Fruit fly (Drosophila melanogaster) whole organism, embryonic: ENCODE data around the gene CG46396.

Experiments
- Antp ChIP-seq: fragments of 200-800 bp; sonication (Bioruptor generic); optimal IDR thresholded peaks from 3 replicates; lab custom pipeline; 2016; ENCODE audit warnings: missing biosample characterization, missing genetic modification characterization
- CG12071 ChIP-seq: fragments of 200-800 bp; sonication (Bioruptor generic); optimal IDR thresholded peaks from 3 replicates; lab custom pipeline; 2018; ENCODE audit warnings: missing biosample characterization, mild to moderate bottlenecking, missing genetic modification characterization
- CG14860 ChIP-seq: fragments of 200-800 bp; sonication (Bioruptor generic); IDR thresholded peaks from 3 replicates; pipeline ENCODE4 v1.3.6; 2022; ENCODE audit warnings: missing biosample characterization, missing genetic modification characterization; ENCODE audit not compliant: partially characterized antibody
- CG14965 ChIP-seq: fragments of 200-800 bp; sonication (Bioruptor generic); optimal IDR thresholded peaks from 2 replicates; lab custom pipeline; 2016; ENCODE audit warnings: missing biosample characterization, missing genetic modification characterization, borderline replicate concordance
- CG1603 ChIP-seq: fragments of 200-800 bp; sonication (Bioruptor generic); optimal IDR thresholded peaks from 2 replicates; lab custom pipeline; 2019; ENCODE audit warnings: missing biosample characterization, mild to moderate bottlenecking, missing genetic modification characterization, moderate library complexity
- CG16815 ChIP-seq: fragments of 200-800 bp; sonication (Bioruptor generic); optimal IDR thresholded peaks from 3 replicates; lab custom pipeline; 2017; ENCODE audit warnings: missing biosample characterization, mild to moderate bottlenecking, missing genetic modification characterization
- CG18619 ChIP-seq: fragments of 200-800 bp; sonication (Bioruptor generic); optimal IDR thresholded peaks from 3 replicates; lab custom pipeline; 2017; ENCODE audit warnings: missing biosample characterization, mild to moderate bottlenecking, missing genetic modification characterization
- CG2116 ChIP-seq: fragments of 200-800 bp; sonication (Bioruptor generic); optimal IDR thresholded peaks from 3 replicates; lab custom pipeline; 2018; ENCODE audit warnings: missing biosample characterization, mild to moderate bottlenecking, missing genetic modification characterization
- CG31365 ChIP-seq: fragments of 200-800 bp; sonication (Bioruptor generic); optimal IDR thresholded peaks from 2 replicates; lab custom pipeline; 2018; ENCODE audit warnings: missing biosample characterization, mild to moderate bottlenecking, missing genetic modification characterization
- CG32767 ChIP-seq: fragments of 200-800 bp; sonication (Bioruptor generic); IDR thresholded peaks from 2 replicates; pipeline ENCODE4 v1.3.6; 2022; ENCODE audit warnings: missing biosample characterization, missing genetic modification characterization
- CG32772 ChIP-seq: fragments of 200-800 bp; sonication (Bioruptor generic); IDR thresholded peaks from 2 replicates; pipeline ENCODE4 v1.3.6; 2022; ENCODE audit warnings: missing biosample characterization, missing genetic modification characterization
- CG4730 ChIP-seq: fragments of 200-800 bp; sonication (Bioruptor generic); IDR thresholded peaks from 2 replicates; pipeline ENCODE4 v1.3.6; 2022; ENCODE audit warnings: missing biosample characterization, missing genetic modification characterization
- CG6791 ChIP-seq: fragments of 200-800 bp; sonication (Bioruptor generic); IDR thresholded peaks from 3 replicates; pipeline ENCODE4 v1.3.6; 2022; ENCODE audit warnings: missing biosample characterization, missing genetic modification characterization; ENCODE audit not compliant: partially characterized antibody
- CG7357 ChIP-seq: fragments of 200-800 bp; sonication (Bioruptor generic); IDR thresholded peaks from 3 replicates; pipeline ENCODE4 v1.3.6; 2022; ENCODE audit warnings: missing biosample characterization, missing genetic modification characterization
- CG7928 ChIP-seq: fragments of 200-800 bp; sonication (Bioruptor generic); optimal IDR thresholded peaks from 2 replicates; lab custom pipeline; 2017; ENCODE audit warnings: missing biosample characterization, mild to moderate bottlenecking, missing genetic modification characterization
- CG9797 ChIP-seq: fragments of 200-800 bp; sonication (Bioruptor generic); optimal IDR thresholded peaks from 3 replicates; lab custom pipeline; 2018; ENCODE audit warnings: missing biosample characterization, mild to moderate bottlenecking, missing genetic modification characterization
- CG9932 ChIP-seq: fragments of 200-800 bp; sonication (Bioruptor generic); IDR thresholded peaks from 2 replicates; pipeline ENCODE4 v1.3.6; 2022; ENCODE audit warnings: missing biosample characterization, missing genetic modification characterization
- CrebB ChIP-seq: fragments of 200-800 bp; sonication (Bioruptor generic); optimal IDR thresholded peaks from 3 replicates; lab custom pipeline; 2018; ENCODE audit warnings: missing biosample characterization, mild to moderate bottlenecking, missing genetic modification characterization
- Doc3 ChIP-seq: fragments of 200-800 bp; sonication (Bioruptor generic); IDR thresholded peaks from 3 replicates; pipeline ENCODE4 v1.3.6; 2022; ENCODE audit warnings: missing biosample characterization, missing genetic modification characterization; ENCODE audit not compliant: partially characterized antibody
- Fer2 ChIP-seq: fragments of 200-800 bp; sonication (Bioruptor generic); optimal IDR thresholded peaks from 2 replicates; lab custom pipeline; 2018; ENCODE audit warnings: missing biosample characterization, mild to moderate bottlenecking, missing genetic modification characterization, moderate library complexity
- H2.0 ChIP-seq: fragments of 200-800 bp; sonication (Bioruptor generic); IDR thresholded peaks from 2 replicates; pipeline ENCODE4 v1.3.6; 2022; ENCODE audit warnings: missing biosample characterization, missing genetic modification characterization
- HHEX ChIP-seq: fragments of 200-800 bp; sonication (Bioruptor generic); optimal IDR thresholded peaks from 3 replicates; lab custom pipeline; 2017; ENCODE audit warnings: missing biosample characterization, mild to moderate bottlenecking, missing genetic modification characterization, missing genetic modification reagents
- Hr3 ChIP-seq: fragments of 200-800 bp; sonication (Bioruptor generic); optimal IDR thresholded peaks from 3 replicates; lab custom pipeline; 2016; ENCODE audit warnings: missing biosample characterization, missing genetic modification characterization
- Nf-YA ChIP-seq: fragments of 200-800 bp; sonication (Bioruptor generic); IDR thresholded peaks from 2 replicates; pipeline ENCODE4 v1.3.6; 2022; ENCODE audit warnings: missing biosample characterization, missing genetic modification characterization
- Ptx1 ChIP-seq: fragments of 200-800 bp; sonication (Bioruptor generic); IDR thresholded peaks from 2 replicates; pipeline ENCODE4 v1.3.6; 2022; ENCODE audit warnings: missing biosample characterization, missing genetic modification characterization
- Rx ChIP-seq: fragments of 200-800 bp; sonication (Bioruptor generic); IDR thresholded peaks from 2 replicates; pipeline ENCODE4 v1.3.6; 2022; ENCODE audit warnings: missing biosample characterization, missing genetic modification characterization
- Scr ChIP-seq: fragments of 200-800 bp; sonication (Bioruptor generic); IDR thresholded peaks from 2 replicates; pipeline ENCODE4 v1.3.6; 2022; ENCODE audit warnings: missing biosample characterization, missing genetic modification characterization; ENCODE audit not compliant: partially characterized antibody
- Sox102F ChIP-seq: fragments of 200-800 bp; sonication (Bioruptor generic); optimal IDR thresholded peaks from 2 replicates; lab custom pipeline; 2018; ENCODE audit warnings: missing biosample characterization, mild to moderate bottlenecking, missing genetic modification characterization, moderate library complexity
- Stat92E ChIP-seq, 3 experiments: fragments of >200 bp in 2 of 3; fragments of 200-800 bp in 1 of 3; sonication (Bioruptor generic) in 1 of 3; optimal IDR thresholded peaks; 2 replicates each; lab custom pipeline; 2017 to 2019; ENCODE audit warnings: missing biosample characterization in 3 of 3, missing genetic modification characterization in 3 of 3, mild to moderate bottlenecking in 1 of 3, moderate library complexity in 1 of 3
- amos ChIP-seq: fragments of 200-800 bp; sonication (Bioruptor generic); IDR thresholded peaks from 2 replicates; pipeline ENCODE4 v1.3.6; 2022; ENCODE audit warnings: missing biosample characterization, missing genetic modification characterization; ENCODE audit not compliant: partially characterized antibody
- aop ChIP-seq: fragments of 200-800 bp; sonication (Bioruptor generic); IDR thresholded peaks from 2 replicates; pipeline ENCODE4 v1.3.6; 2022; ENCODE audit warnings: missing biosample characterization, missing genetic modification characterization
- ara ChIP-seq: fragments of 200-800 bp; sonication (Bioruptor generic); IDR thresholded peaks from 2 replicates; pipeline ENCODE4 v1.3.6; 2022; ENCODE audit warnings: missing biosample characterization, missing genetic modification characterization
- bab2 ChIP-seq: fragments of 200-800 bp; sonication (Bioruptor generic); optimal IDR thresholded peaks from 2 replicates; lab custom pipeline; 2016; ENCODE audit warnings: missing biosample characterization, missing genetic modification characterization
- caup ChIP-seq: fragments of 200-800 bp; sonication (Bioruptor generic); optimal IDR thresholded peaks from 3 replicates; lab custom pipeline; 2017; ENCODE audit warnings: missing biosample characterization, mild to moderate bottlenecking, missing genetic modification characterization, moderate library complexity; ENCODE audit not compliant: severe bottlenecking
- crp ChIP-seq, 2 experiments: fragments of 200-800 bp; sonication (Bioruptor generic); optimal IDR thresholded peaks; 2 replicates in 1 of 2; 3 replicates in 1 of 2; lab custom pipeline; 2017; ENCODE audit warnings: missing biosample characterization in 2 of 2, missing genetic modification characterization in 2 of 2, mild to moderate bottlenecking in 1 of 2, moderate library complexity in 1 of 2
- grau ChIP-seq: fragments of 200-800 bp; optimal IDR thresholded peaks from 3 replicates; lab custom pipeline; 2019; ENCODE audit warnings: missing biosample characterization, mild to moderate bottlenecking, missing genetic modification characterization, moderate library complexity
- h ChIP-seq: fragments of >200 bp; optimal IDR thresholded peaks from 2 replicates; lab custom pipeline; 2017
- ind ChIP-seq: fragments of 200-800 bp; sonication (Bioruptor generic); optimal IDR thresholded peaks from 3 replicates; lab custom pipeline; 2016; ENCODE audit warnings: missing biosample characterization, missing genetic modification characterization
- ken ChIP-seq: fragments of 200-800 bp; sonication (Bioruptor generic); IDR thresholded peaks from 3 replicates; pipeline ENCODE4 v1.3.6; 2022; ENCODE audit warnings: missing biosample characterization, missing genetic modification characterization
- oc ChIP-seq: fragments of 200-800 bp; sonication (Bioruptor generic); optimal IDR thresholded peaks from 2 replicates; lab custom pipeline; 2018; ENCODE audit warnings: missing biosample characterization, mild to moderate bottlenecking, missing genetic modification characterization, moderate library complexity
- pb ChIP-seq: fragments of 200-800 bp; sonication (Bioruptor generic); optimal IDR thresholded peaks from 3 replicates; lab custom pipeline; 2016; ENCODE audit warnings: missing biosample characterization, missing genetic modification characterization
- row ChIP-seq: fragments of 200-800 bp; sonication (Bioruptor generic); IDR thresholded peaks from 3 replicates; pipeline ENCODE4 v1.3.6; 2022; ENCODE audit warnings: missing biosample characterization, missing genetic modification characterization
- sens ChIP-seq: fragments of 200-800 bp; sonication (Bioruptor generic); peaks from one replicate; lab custom pipeline; 2016; ENCODE audit warnings: missing biosample characterization, missing genetic modification characterization
- slbo ChIP-seq: fragments of 200-800 bp; sonication (Bioruptor generic); IDR thresholded peaks from 2 replicates; pipeline ENCODE4 v1.3.6; 2022; ENCODE audit warnings: missing biosample characterization, missing genetic modification characterization
- ssp ChIP-seq: fragments of 200-800 bp; sonication (Bioruptor generic); IDR thresholded peaks from 2 replicates; pipeline ENCODE4 v1.3.6; 2022; ENCODE audit warnings: missing biosample characterization, missing genetic modification characterization
- tap ChIP-seq: fragments of 200-800 bp; optimal IDR thresholded peaks from 3 replicates; lab custom pipeline; 2019; ENCODE audit warnings: missing biosample characterization, mild to moderate bottlenecking, missing genetic modification characterization, moderate library complexity
- tll ChIP-seq, 2 experiments: fragments of 200-800 bp in 1 of 2; fragments of >200 bp in 1 of 2; sonication (Bioruptor generic) in 1 of 2; optimal IDR thresholded peaks; 2 replicates each; lab custom pipeline; 2017 to 2019; ENCODE audit warnings: missing biosample characterization in 2 of 2, missing genetic modification characterization in 2 of 2, mild to moderate bottlenecking in 1 of 2, moderate library complexity in 1 of 2
- unpg ChIP-seq: fragments of 200-800 bp; sonication (Bioruptor generic); optimal IDR thresholded peaks from 3 replicates; lab custom pipeline; 2018; ENCODE audit warnings: missing biosample characterization, mild to moderate bottlenecking, missing genetic modification characterization, moderate library complexity
- zf30C ChIP-seq: fragments of 200-800 bp; sonication (Bioruptor generic); optimal IDR thresholded peaks from 3 replicates; lab custom pipeline; 2018; ENCODE audit warnings: missing biosample characterization, mild to moderate bottlenecking, missing genetic modification characterization

The CG46396 gene

DNA sequence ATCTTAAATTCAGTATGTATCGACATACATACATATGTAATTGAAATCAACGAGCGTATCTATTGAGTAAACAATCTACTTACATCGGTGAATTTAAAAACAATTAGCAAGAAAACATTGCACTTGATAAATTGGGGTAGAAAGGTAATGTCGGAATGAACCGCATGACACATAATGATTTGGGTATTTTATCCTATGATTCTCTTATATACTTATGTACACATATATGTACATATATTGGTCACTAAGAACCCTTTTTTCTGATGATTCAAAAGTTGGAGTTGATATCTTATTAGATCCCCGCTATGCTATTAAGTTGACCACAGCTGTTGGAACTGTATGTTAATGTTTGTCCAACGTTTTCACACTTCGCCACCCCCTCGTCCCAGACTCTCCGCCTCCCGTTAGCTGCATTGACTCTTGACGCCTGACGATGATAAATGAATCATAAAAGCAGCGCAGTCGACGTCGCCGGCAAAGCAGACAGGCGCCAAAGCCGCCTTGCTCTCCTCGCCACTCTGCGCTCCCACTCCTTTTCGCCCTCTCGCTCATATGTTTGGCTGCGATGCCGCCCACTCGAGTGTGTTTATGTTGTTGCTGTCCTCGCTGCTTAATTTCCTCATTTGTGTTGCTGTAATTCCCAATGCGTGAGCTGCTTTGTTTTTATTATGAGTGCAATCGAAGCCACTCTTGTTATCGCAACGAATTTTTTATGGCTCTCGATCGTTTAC lies 49.2 kb downstream of the CG46396 start (continued):
- TF ChIP-seq unpg = peak; percentile 9
- TF ChIP-seq CG31365 = no peak
- no peak for TF ChIP-seq CG14965 (GFP tag; lab: Kevin White, UChicago)
- TF ChIP-seq Ptx1 (GFP tag; lab: Robert Waterston, UW) = 0 out of 2 replicates have a peak, but pooled peaks have one; percentile 12
- no peak for TF ChIP-seq CG7928
- no peak for TF ChIP-seq ssp (GFP tag; lab: Robert Waterston, UW)
- TF ChIP-seq caup = no peak
- TF ChIP-seq tap (tag; lab: Kevin White, UChicago) = no peak
- no peak for TF ChIP-seq Doc3 (GFP tag; lab: Robert Waterston, UW)
- no peak for TF ChIP-seq CG9932 (GFP tag; lab: Robert Waterston, UW)
- TF ChIP-seq grau (tag; lab: Kevin White, UChicago) = peak; percentile 46
- peak; percentile 82 for TF ChIP-seq sens
- TF ChIP-seq CG6791 (GFP tag; lab: Robert Waterston, UW) = no peak
- no peak for TF ChIP-seq CrebB (tag; lab: Kevin White, UChicago)
- peak; percentile 8 for TF ChIP-seq CG12071 (GFP tag; lab: Kevin White, UChicago)
- TF ChIP-seq Scr (GFP tag; lab: Robert Waterston, UW) = no peak
- no peak for TF ChIP-seq Antp (GFP tag; lab: Kevin White, UChicago)
- TF ChIP-seq CG1603 = peak; percentile 33
- TF ChIP-seq crp (GFP tag; optimal IDR thresholded peaks at IDR 0.05; lab: Kevin White, UChicago) = no peak
- peak; percentile 41 for TF ChIP-seq CG18619 (GFP tag; lab: Kevin White, UChicago)
- TF ChIP-seq Stat92E (GFP tag; optimal IDR thresholded peaks at IDR 0.05; lab: Kevin White, UChicago) = no peak
- TF ChIP-seq Hr3 (GFP tag; lab: Kevin White, UChicago) = no peak
- TF ChIP-seq CG16815 (GFP tag; lab: Kevin White, UChicago) = peak; percentile 32
- TF ChIP-seq CG14860 (GFP tag; lab: Robert Waterston, UW) = no peak
- no peak for TF ChIP-seq Fer2 (tag; lab: Kevin White, UChicago)
- TF ChIP-seq bab2 (GFP tag; lab: Kevin White, UChicago) = no peak
- TF ChIP-seq CG4730 = no peak
- TF ChIP-seq H2.0 (GFP tag; lab: Robert Waterston, UW) = no peak
- no peak for TF ChIP-seq ara (GFP tag; lab: Robert Waterston, UW)
- TF ChIP-seq tll (GFP tag; optimal IDR thresholded peaks at IDR 0.05; lab: Kevin White, UChicago) = no peak
- TF ChIP-seq HHEX = peak; percentile 20
- TF ChIP-seq ken (GFP tag; lab: Robert Waterston, UW) = no peak
- no peak for TF ChIP-seq Nf-YA (GFP tag; lab: Robert Waterston, UW)
- TF ChIP-seq row (GFP tag; lab: Robert Waterston, UW) = peak; percentile 44
- no peak for TF ChIP-seq oc
- no peak for TF ChIP-seq Rx (GFP tag; lab: Robert Waterston, UW)
- TF ChIP-seq CG32772 (GFP tag; lab: Robert Waterston, UW) = no peak
- TF ChIP-seq amos (GFP tag; lab: Robert Waterston, UW) = no peak
- no peak for TF ChIP-seq CG2116
- TF ChIP-seq h (lab: Kevin White, UChicago) = no peak
- TF ChIP-seq Sox102F (GFP tag; lab: Kevin White, UChicago) = peak; percentile 54
- TF ChIP-seq CG7357 = no peak
- TF ChIP-seq CG32767 (GFP tag; lab: Robert Waterston, UW) = no peak
- TF ChIP-seq CG9797 (GFP tag; lab: Kevin White, UChicago) = no peak
- no peak for TF ChIP-seq aop (GFP tag; lab: Robert Waterston, UW)
- peak; percentile 2 for TF ChIP-seq ind (GFP tag; lab: Kevin White, UChicago)
- TF ChIP-seq zf30C (GFP tag; lab: Kevin White, UChicago) = no peak
- TF ChIP-seq pb (GFP tag; lab: Kevin White, UChicago) = no peak
- no peak for TF ChIP-seq slbo (GFP tag; lab: Robert Waterston, UW)
